Worm (Caenorhabditis elegans): ENCODE data around the gene C47A4.1.

DNA sequence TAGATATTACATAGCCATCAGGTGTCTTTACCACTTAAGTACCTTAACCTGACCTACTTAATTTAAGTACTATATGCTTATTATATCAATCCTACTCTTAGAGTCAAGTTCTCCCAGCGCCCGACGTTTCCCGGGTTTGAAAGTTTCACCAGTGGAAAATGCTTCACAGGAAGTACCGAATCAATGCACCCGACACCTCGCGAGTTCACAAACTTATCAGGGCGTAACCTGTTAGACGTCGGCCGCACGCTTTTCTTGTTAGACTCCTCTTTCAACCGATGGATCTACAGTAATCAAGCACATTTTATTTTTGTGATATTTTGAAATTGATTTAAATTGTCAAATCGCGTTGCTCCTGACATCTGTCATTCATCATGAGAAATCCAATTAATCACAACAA lies 20.9 kb downstream of the C47A4.1 start:
- TF ChIP-seq hnd-1 (tag; optimal IDR thresholded peaks at IDR 0.05) (no peak), F13C5.2 (tag; optimal IDR thresholded peaks at IDR 0.05) (no peak), sea-1 (GFP tag; conservative IDR thresholded peaks at IDR 0.05) (no peak), hmbx-1 (tag; optimal IDR thresholded peaks at IDR 0.05) (no peak), aly-1 (tag; optimal IDR thresholded peaks at IDR 0.05) (no peak), flt-1 (GFP tag; IDR thresholded peaks at IDR 0.05) (no peak), ceh-36 (tag; optimal IDR thresholded peaks at IDR 0.05) (no peak)
